Fruit fly (Drosophila melanogaster): ENCODE measurements around the gene Set.

DNA sequence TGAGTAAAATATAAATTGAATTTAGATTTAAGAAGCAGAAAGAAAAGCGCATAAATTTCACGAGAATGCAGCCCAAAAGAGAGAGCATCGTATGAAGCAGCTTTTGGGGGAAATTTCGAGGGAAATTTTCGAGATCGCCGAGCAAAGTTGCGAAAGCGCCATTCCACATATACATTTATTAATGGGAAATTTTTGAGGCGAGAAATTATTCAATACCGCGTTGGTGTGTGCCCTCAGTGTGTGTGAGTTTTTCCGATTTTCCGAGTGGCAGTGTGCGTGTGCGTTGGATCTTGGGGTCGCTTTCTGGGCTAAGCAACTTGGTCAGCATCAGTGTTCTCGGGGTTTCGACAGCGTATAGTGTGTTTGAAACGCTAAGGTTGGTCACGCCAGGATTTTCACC, 46.6 kb downstream of the Set start, which contains the start of gene Tm2:
- TF ChIP-seq toy (GFP tag; IDR thresholded peaks at IDR 0.05) (no peak), Nf-YA (GFP tag; IDR thresholded peaks at IDR 0.05) (no peak), ems (GFP tag; optimal IDR thresholded peaks at IDR 0.05) (no peak), CG8478 (optimal IDR thresholded peaks at IDR 0.05) (no peak), Sin3A (optimal IDR thresholded peaks at IDR 0.05) (no peak), CG12391 (tag; optimal IDR thresholded peaks at IDR 0.05) (no peak), CG5245 (GFP tag; optimal IDR thresholded peaks at IDR 0.05) (no peak), klu (GFP tag; IDR thresholded peaks at IDR 0.05) (no peak), Atf-2 (GFP tag; optimal IDR thresholded peaks at IDR 0.05) (no peak), tgo (GFP tag; IDR thresholded peaks at IDR 0.05) (no peak), vfl (GFP tag; optimal IDR thresholded peaks at IDR 0.05) (no peak), CG10274 (GFP tag; optimal IDR thresholded peaks at IDR 0.05) (no peak), Rfx (GFP tag; IDR thresholded peaks at IDR 0.05) (no peak), Jarid2 (GFP tag; optimal IDR thresholded peaks at IDR 0.05) (no peak)

All from whole organism, embryonic.